Worm (Caenorhabditis elegans): ENCODE measurements around the gene gpd-1.

Gene gpd-1

DNA sequence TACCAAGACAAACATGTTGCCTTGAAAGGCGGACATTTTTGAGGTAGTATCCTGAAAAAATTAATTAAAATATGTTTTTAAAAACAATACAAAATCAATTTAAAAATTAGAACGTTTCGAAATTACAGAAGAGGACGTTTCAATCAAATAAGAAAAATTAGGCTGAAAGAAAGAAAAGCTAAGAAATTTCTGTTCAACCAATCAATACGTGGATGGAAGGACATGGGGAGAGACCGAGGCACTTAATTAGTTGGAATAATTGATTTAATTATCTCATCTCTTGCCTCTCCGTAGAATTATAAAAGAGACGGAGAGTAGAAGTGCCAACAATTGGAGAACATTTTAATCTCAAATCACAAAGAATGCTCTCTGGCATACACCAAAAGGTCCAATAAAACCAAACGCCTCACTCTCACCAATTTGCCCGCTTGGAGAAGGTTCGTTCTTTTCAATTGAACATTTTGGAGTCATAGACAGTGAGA, 24.3 kb upstream of the gpd-1 start, which contains the start of gene ceh-58:
Gene ceh-58 (minus strand): TSS at position 51 of the 482 bp plus-strand sequence.
- TF ChIP-seq tab-1 (GFP tag; IDR thresholded peaks at IDR 0.05) (0 out of 2 replicates have a peak, but pooled peaks have one; percentile 18), klf-2 (GFP tag; conservative IDR thresholded peaks at IDR 0.05) (no peak), cog-1 (tag; optimal IDR thresholded peaks at IDR 0.05) (no peak), ztf-23 (GFP tag; IDR thresholded peaks at IDR 0.05) (no peak), T22C8.4 (GFP tag; IDR thresholded peaks at IDR 0.05) (no peak), ref-1 (GFP tag; conservative IDR thresholded peaks at IDR 0.05) (no peak), med-1 (GFP tag; optimal IDR thresholded peaks at IDR 0.05; ENCODE audit: insufficient read depth) (no peak), flt-1 (GFP tag; IDR thresholded peaks at IDR 0.05) (no peak)

DNA sequence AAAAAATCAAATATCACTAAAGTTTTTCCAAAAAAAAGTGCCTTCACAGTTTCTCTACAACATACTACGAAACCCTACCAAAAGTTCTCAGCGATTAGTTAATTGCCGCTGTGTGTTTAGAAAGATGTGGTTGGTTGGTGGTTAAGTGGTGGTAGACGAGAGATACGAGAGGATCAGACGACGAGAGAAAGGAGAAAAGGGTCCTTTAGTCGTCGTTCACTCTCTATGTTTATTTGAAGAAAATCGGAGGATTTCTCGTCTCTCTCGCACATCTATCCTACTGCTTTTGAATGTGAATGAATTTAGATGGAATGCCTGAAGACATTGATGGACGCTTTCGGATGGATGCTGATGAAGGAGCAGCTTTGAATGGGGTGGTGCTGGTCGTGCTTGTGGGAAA, 23.1 kb upstream of the gpd-1 start:
- TF ChIP-seq flt-1 (GFP tag; IDR thresholded peaks at IDR 0.05) = no peak
- TF ChIP-seq cog-1 (tag; optimal IDR thresholded peaks at IDR 0.05) = no peak

DNA sequence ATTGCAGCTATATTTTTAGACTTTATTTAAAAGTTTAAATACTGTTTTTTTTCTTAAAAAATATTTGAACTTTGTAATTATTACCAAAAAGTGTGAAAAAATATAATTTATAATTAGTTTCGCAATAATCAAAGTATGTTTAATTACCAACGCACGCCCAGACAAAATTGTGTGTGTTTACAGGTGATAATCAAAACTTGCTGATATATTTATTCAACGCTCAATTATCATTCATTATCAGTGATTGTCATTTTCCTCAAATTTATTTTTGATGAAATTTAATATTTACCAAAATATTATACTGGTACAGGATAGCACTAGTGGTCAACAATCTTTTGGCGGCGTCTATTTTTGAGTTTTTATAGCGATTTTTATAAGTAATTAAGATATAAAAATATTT, 20.9 kb upstream of the gpd-1 start:
- TF ChIP-seq flt-1 (GFP tag; IDR thresholded peaks at IDR 0.05) = no peak
- TF ChIP-seq T22C8.4 (GFP tag; IDR thresholded peaks at IDR 0.05) = no peak
- TF ChIP-seq tab-1 (GFP tag; IDR thresholded peaks at IDR 0.05) = no peak
- TF ChIP-seq ref-1 (GFP tag; conservative IDR thresholded peaks at IDR 0.05) = no peak
- no peak for TF ChIP-seq ztf-23 (GFP tag; IDR thresholded peaks at IDR 0.05)
- no peak for TF ChIP-seq ztf-29 (GFP tag; IDR thresholded peaks at IDR 0.05)
- no peak for TF ChIP-seq cog-1 (tag; optimal IDR thresholded peaks at IDR 0.05)
- no peak for TF ChIP-seq med-1 (GFP tag; optimal IDR thresholded peaks at IDR 0.05; ENCODE audit: insufficient read depth)
- no peak for TF ChIP-seq klf-2 (GFP tag; conservative IDR thresholded peaks at IDR 0.05)

DNA sequence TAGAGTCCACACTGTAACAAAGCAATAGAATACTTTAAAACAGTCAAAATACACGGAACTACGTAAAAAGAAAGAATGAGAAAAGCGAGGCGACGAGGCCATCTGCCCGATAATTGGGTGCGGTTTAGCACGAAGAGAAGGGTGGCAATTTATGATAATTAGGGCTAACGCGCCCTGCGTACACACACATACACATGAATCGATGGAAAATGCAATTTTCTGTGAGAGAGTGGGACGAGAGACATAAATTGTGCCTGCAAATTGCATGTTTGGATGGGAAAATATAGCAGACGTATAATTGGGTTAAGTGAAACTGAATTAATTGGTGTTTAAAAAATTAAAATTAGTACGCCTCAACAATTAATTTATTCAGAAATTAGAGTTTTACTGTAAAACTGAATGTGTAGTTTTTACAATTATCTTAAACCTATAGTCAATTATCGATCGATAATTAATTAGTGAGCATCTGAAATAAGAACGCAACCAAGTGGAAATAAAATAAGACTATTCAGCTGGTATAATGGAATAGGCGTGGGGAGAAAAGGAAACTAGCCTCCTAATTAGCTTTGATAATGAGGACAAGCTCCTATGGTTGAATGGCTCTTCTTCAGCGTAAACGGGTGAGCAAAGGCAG, 20.3 kb upstream of the gpd-1 start:
- no peak for TF ChIP-seq T22C8.4 (GFP tag; IDR thresholded peaks at IDR 0.05)
- TF ChIP-seq ztf-23 (GFP tag; IDR thresholded peaks at IDR 0.05) = no peak

DNA sequence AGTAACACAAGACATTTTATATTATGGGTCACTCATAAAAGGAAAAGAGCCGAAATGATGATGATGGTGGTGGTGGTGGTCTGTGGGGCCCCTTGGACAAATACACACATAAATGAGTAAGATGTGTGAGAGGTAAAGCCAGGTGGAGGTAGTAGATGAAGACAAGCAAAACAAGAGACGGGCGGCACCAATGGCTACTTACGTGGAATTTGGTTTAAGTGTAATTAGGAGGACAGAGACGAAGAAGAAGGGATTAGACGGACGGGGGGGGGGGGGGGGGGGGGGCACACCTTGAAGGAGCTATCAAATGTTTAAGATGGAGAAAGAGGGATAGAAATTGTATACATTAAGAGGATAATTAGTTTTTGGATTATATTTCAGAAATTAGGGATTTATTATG, 19.2 kb upstream of the gpd-1 start:
- TF ChIP-seq klf-2 (GFP tag; conservative IDR thresholded peaks at IDR 0.05) (no peak), flt-1 (GFP tag; IDR thresholded peaks at IDR 0.05) (no peak), med-1 (GFP tag; optimal IDR thresholded peaks at IDR 0.05; ENCODE audit: insufficient read depth) (no peak), ztf-23 (GFP tag; IDR thresholded peaks at IDR 0.05) (no peak), cog-1 (tag; optimal IDR thresholded peaks at IDR 0.05) (no peak), ref-1 (GFP tag; conservative IDR thresholded peaks at IDR 0.05) (no peak)

DNA sequence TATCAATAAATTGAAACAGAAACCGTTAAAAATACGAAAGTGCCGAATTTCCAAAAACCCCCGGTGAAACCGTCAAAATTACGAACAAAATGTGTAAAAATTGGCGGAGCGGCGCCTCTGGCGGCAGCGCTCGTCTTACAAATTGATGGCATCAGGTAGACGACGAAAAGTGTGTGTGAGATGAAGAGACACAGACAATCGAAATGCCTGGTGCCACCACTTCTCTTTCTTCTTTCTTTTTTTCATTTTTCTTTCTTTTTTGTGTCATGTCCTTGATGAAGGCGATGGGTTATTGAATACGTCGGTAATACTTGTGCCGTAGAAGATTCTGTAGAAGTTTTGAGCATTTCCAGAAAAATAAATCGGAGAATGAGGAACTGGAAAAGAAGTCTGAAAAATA, 16.0 kb upstream of the gpd-1 start:
- TF ChIP-seq klf-2 (GFP tag; conservative IDR thresholded peaks at IDR 0.05) (no peak), ref-1 (GFP tag; conservative IDR thresholded peaks at IDR 0.05) (no peak), cog-1 (tag; optimal IDR thresholded peaks at IDR 0.05) (no peak), T22C8.4 (GFP tag; IDR thresholded peaks at IDR 0.05) (no peak), med-1 (GFP tag; optimal IDR thresholded peaks at IDR 0.05; ENCODE audit: insufficient read depth) (no peak), ztf-23 (GFP tag; IDR thresholded peaks at IDR 0.05) (no peak), flt-1 (GFP tag; IDR thresholded peaks at IDR 0.05) (no peak), ztf-29 (GFP tag; IDR thresholded peaks at IDR 0.05) (no peak), tab-1 (GFP tag; IDR thresholded peaks at IDR 0.05) (no peak)

DNA sequence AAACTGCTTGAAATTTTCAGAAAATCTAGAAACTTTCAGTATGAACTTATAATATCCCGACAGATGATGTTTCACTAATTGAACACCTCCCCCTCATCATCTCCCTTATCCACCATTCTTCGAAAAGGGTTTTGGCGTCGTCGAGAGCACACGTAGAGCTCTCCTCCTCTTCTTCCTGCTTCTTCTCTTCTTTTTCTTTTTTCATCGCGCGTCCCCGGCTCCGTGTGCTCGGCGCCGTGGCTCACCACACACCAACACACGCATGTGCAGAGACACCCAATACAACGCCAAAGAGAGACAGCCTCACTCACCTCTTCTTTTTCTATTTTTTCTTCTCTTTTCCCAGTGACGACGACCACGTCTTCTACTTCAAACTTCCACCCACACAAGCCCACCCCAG, 14.4 kb upstream of the gpd-1 start:
- no peak for TF ChIP-seq cog-1 (tag; optimal IDR thresholded peaks at IDR 0.05)
- no peak for TF ChIP-seq tab-1 (GFP tag; IDR thresholded peaks at IDR 0.05)
- no peak for TF ChIP-seq flt-1 (GFP tag; IDR thresholded peaks at IDR 0.05)
- no peak for TF ChIP-seq ztf-23 (GFP tag; IDR thresholded peaks at IDR 0.05)
- no peak for TF ChIP-seq ztf-29 (GFP tag; IDR thresholded peaks at IDR 0.05)
- no peak for TF ChIP-seq med-1 (GFP tag; optimal IDR thresholded peaks at IDR 0.05; ENCODE audit: insufficient read depth)
- TF ChIP-seq ref-1 (GFP tag; conservative IDR thresholded peaks at IDR 0.05) = no peak
- no peak for TF ChIP-seq T22C8.4 (GFP tag; IDR thresholded peaks at IDR 0.05)
- TF ChIP-seq klf-2 (GFP tag; conservative IDR thresholded peaks at IDR 0.05) = no peak

DNA sequence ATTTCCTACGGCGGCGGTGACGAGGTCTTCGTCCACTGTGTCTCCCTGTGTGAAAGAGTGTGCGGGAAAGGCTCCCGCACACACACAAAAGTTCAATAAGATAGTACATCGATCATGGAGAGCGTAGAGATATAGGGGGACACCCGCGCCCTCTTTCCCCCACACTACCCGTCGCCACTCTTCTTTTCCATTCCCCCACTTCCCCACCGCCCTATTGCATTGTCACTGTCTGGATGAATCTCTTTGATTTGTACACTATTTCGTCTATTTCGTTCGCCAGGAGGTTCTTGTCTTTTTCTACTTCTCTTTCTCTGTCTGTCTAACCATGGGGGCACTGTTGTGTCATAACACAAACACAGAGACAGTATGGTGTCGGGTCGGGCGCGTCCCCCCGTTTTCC, 11.7 kb upstream of the gpd-1 start:
- no peak for TF ChIP-seq ztf-23 (GFP tag; IDR thresholded peaks at IDR 0.05)
- no peak for TF ChIP-seq ref-1 (GFP tag; conservative IDR thresholded peaks at IDR 0.05)
- TF ChIP-seq cog-1 (tag; optimal IDR thresholded peaks at IDR 0.05) = peak; percentile 49
- TF ChIP-seq klf-2 (GFP tag; conservative IDR thresholded peaks at IDR 0.05) = no peak
- no peak for TF ChIP-seq tab-1 (GFP tag; IDR thresholded peaks at IDR 0.05)
- no peak for TF ChIP-seq T22C8.4 (GFP tag; IDR thresholded peaks at IDR 0.05)
- TF ChIP-seq ztf-29 (GFP tag; IDR thresholded peaks at IDR 0.05) = no peak

DNA sequence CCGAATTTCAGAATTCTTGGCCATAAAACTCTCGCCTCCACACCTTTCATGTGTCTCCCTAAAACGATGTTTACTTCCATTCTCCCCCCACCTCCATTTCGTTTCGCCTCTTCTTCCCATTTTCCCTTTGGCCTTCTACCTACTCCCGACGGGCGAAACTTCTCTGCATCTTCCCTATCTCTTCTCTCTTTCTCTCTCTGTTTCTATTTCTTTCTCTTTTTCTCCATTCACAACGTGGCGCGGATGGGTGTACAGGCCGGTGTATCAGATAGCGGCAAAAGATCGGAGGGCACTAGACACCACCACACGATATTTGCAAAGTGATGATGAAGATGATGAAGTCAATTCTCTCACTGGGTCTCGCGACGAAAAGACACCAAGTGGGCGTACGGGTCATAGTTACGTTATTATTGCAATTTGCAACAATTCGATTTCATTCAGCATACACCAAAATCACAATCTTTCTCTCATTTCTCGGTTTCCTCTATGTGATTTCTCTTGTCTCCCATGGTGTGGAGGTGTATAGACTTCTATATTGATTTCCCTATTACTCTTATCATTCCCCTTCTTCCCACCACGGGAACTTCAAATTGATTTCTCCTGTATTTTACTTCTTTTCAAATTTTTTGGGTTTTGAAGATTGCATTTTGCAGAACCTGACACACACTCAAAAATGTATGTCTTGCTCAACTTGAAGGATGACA, 9.1 kb upstream of the gpd-1 start, which contains the start of gene ztf-27:
Gene ztf-27 (plus strand): TSS at position 654 of the 704 bp plus-strand sequence.
- TF ChIP-seq med-1 (GFP tag; optimal IDR thresholded peaks at IDR 0.05; ENCODE audit: insufficient read depth) (no peak), ztf-23 (GFP tag; IDR thresholded peaks at IDR 0.05) (no peak), T22C8.4 (GFP tag; IDR thresholded peaks at IDR 0.05) (no peak), cog-1 (tag; optimal IDR thresholded peaks at IDR 0.05) (no peak), ztf-29 (GFP tag; IDR thresholded peaks at IDR 0.05) (no peak), tab-1 (GFP tag; IDR thresholded peaks at IDR 0.05) (no peak), flt-1 (GFP tag; IDR thresholded peaks at IDR 0.05) (no peak), klf-2 (GFP tag; conservative IDR thresholded peaks at IDR 0.05) (no peak), ref-1 (GFP tag; conservative IDR thresholded peaks at IDR 0.05) (no peak)
